Worm (Caenorhabditis elegans) whole organism, L3 larva: ENCODE data around the gene F49C12.3.

Experiments
- ceh-82 ChIP-seq: fragments of 150-350 bp; optimal IDR thresholded peaks from 2 replicates; lab custom pipeline; 2014; ENCODE audit warnings: missing biosample characterization, missing genetic modification characterization
- egl-27 ChIP-seq: sonication (generic microtip); optimal IDR thresholded peaks from 4 replicates; lab custom pipeline; 2017; ENCODE audit warnings: missing biosample characterization, missing genetic modification reagents, missing genetic modification characterization
- fkh-10 ChIP-seq: sonication (generic microtip); optimal IDR thresholded peaks from 2 replicates; lab custom pipeline; 2017; ENCODE audit warnings: missing biosample characterization, missing genetic modification reagents, missing genetic modification characterization
- nhr-11 ChIP-seq: fragments of 150-350 bp; optimal IDR thresholded peaks from 2 replicates; lab custom pipeline; 2014; ENCODE audit warnings: missing biosample characterization, missing genetic modification characterization
- nhr-237 ChIP-seq: fragments of 150-350 bp; optimal IDR thresholded peaks from 2 replicates; lab custom pipeline; 2014; ENCODE audit warnings: missing biosample characterization, missing genetic modification characterization
- pha-4 ChIP-seq: fragments of 150-350 bp; optimal IDR thresholded peaks from 2 replicates; lab custom pipeline; 2014; ENCODE audit warnings: missing biosample characterization, missing genetic modification reagents, missing genetic modification characterization
- pqm-1 ChIP-seq: fragments of 150-350 bp; optimal IDR thresholded peaks from 2 replicates; lab custom pipeline; 2017; ENCODE audit warnings: missing biosample characterization, missing genetic modification characterization, inconsistent platforms
- skn-1 ChIP-seq: fragments of 150-350 bp; optimal IDR thresholded peaks from 2 replicates; lab custom pipeline; 2014; ENCODE audit warnings: missing biosample characterization, missing genetic modification characterization
- snpc-4 ChIP-seq: fragments of 150-350 bp; optimal IDR thresholded peaks from 2 replicates; lab custom pipeline; 2014; ENCODE audit warnings: missing biosample characterization, missing genetic modification characterization
- zag-1 ChIP-seq: fragments of 150-350 bp; optimal IDR thresholded peaks from 2 replicates; lab custom pipeline; 2014; ENCODE audit warnings: missing biosample characterization, missing genetic modification characterization
- ztf-11 ChIP-seq: fragments of 150-350 bp; optimal IDR thresholded peaks from 2 replicates; lab custom pipeline; 2014; ENCODE audit warnings: missing biosample characterization, missing genetic modification characterization

DNA sequence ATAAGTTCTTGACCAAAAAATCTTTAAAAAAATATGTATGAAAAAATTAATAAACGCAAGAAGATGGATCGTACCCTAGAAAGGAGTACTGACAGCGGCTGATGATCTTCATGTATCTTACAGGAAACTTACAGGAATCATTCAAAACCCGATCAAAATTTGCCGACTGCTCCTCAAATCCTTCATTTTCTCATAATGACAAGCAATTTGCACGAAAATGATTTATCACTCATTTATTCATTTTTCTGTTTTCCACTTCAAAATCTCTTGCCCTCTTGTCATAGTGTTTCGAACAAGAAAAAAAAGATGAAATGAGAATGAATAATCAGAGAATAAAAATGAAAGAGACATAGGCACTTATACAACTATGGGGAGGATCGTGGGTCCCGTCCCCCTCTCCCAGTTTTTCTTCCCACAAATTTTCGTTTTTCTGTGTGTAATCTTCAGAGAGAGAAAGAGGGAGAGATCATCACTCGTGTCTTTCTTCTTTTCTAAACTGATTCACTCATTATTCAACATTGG lies 26.2 kb upstream of the F49C12.3 start, which contains the start of gene nmy-3:
- TF ChIP-seq nhr-237 (no peak), skn-1 (tag; lab: Kevin White, UChicago) (no peak), ceh-82 (tag; lab: Kevin White, UChicago) (no peak), nhr-11 (tag; lab: Kevin White, UChicago) (no peak), pqm-1 (tag; lab: Kevin White, UChicago) (no peak), zag-1 (no peak), fkh-10 (GFP tag; lab: Kevin White, UChicago) (no peak), ztf-11 (tag; lab: Kevin White, UChicago) (no peak), pha-4 (tag; lab: Kevin White, UChicago) (no peak), egl-27 (no peak), snpc-4 (no peak)
